Worm (Caenorhabditis elegans) whole organism, late embryonic: ENCODE measurements around the gene pmp-4.

Experiments used
- K02D7.2 ChIP-seq: sonication (generic microtip); optimal IDR thresholded peaks from 2 replicates; lab custom pipeline; 2017; ENCODE audit warnings: mild to moderate bottlenecking, missing genetic modification characterization, missing compliant biosample characterization
- ama-1 ChIP-seq: fragments of 150-350 bp; optimal IDR thresholded peaks from 2 replicates; lab custom pipeline; 2014
- ceh-18 ChIP-seq: sonication (generic microtip); optimal IDR thresholded peaks from 2 replicates; lab custom pipeline; 2016; ENCODE audit warnings: missing genetic modification characterization, missing compliant biosample characterization
- ceh-19 ChIP-seq: fragments of 200-800 bp; sonication (Bioruptor generic); optimal IDR thresholded peaks from 2 replicates; lab custom pipeline; 2018; ENCODE audit warnings: mild to moderate bottlenecking, missing genetic modification characterization, missing compliant biosample characterization
- ceh-31 ChIP-seq: sonication (generic microtip); optimal IDR thresholded peaks from 2 replicates; lab custom pipeline; 2016; ENCODE audit warnings: missing genetic modification characterization, missing compliant biosample characterization
- ceh-34 ChIP-seq: sonication (generic microtip); optimal IDR thresholded peaks from 2 replicates; lab custom pipeline; 2016; ENCODE audit warnings: mild to moderate bottlenecking, missing genetic modification characterization, missing compliant biosample characterization
- ceh-45 ChIP-seq: fragments of 200-800 bp; sonication (Bioruptor generic); IDR thresholded peaks from 2 replicates; pipeline ENCODE4 v1.3.6; 2022; ENCODE audit warnings: missing genetic modification reagents, missing genetic modification characterization, missing compliant biosample characterization
- ceh-6 ChIP-seq: fragments of 200-800 bp; sonication (Bioruptor generic); optimal IDR thresholded peaks from 2 replicates; lab custom pipeline; 2018; ENCODE audit warnings: mild to moderate bottlenecking, missing genetic modification characterization, missing compliant biosample characterization
- dmd-4 ChIP-seq: sonication (generic microtip); optimal IDR thresholded peaks from 2 replicates; lab custom pipeline; 2016; ENCODE audit warnings: borderline replicate concordance, missing genetic modification characterization, missing compliant biosample characterization
- elt-2 ChIP-seq: sonication (generic microtip); optimal IDR thresholded peaks from 2 replicates; lab custom pipeline; 2016; ENCODE audit warnings: missing genetic modification reagents, missing genetic modification characterization, missing compliant biosample characterization
- eyg-1 ChIP-seq: sonication (generic microtip); optimal IDR thresholded peaks from 2 replicates; lab custom pipeline; 2016; ENCODE audit warnings: missing genotype, missing genetic modification characterization, missing compliant biosample characterization
- fax-1 ChIP-seq: sonication (generic microtip); optimal IDR thresholded peaks from 2 replicates; lab custom pipeline; 2016; ENCODE audit warnings: missing genotype, missing genetic modification characterization, missing compliant biosample characterization
- fkh-10 ChIP-seq: fragments of 150-350 bp; optimal IDR thresholded peaks from 2 replicates; lab custom pipeline; 2014; ENCODE audit warnings: missing biosample characterization, missing genetic modification reagents, missing genetic modification characterization
- fkh-6 ChIP-seq: sonication (generic microtip); optimal IDR thresholded peaks from 2 replicates; lab custom pipeline; 2016; ENCODE audit warnings: missing genetic modification characterization, missing compliant biosample characterization
- hlh-15 ChIP-seq: sonication (generic microtip); optimal IDR thresholded peaks from 2 replicates; lab custom pipeline; 2016; ENCODE audit warnings: missing genetic modification characterization, missing compliant biosample characterization
- hlh-6 ChIP-seq: sonication (generic microtip); optimal IDR thresholded peaks from 2 replicates; lab custom pipeline; 2016; ENCODE audit warnings: missing genotype, missing genetic modification characterization, missing compliant biosample characterization
- hlh-8 ChIP-seq: sonication (generic microtip); optimal IDR thresholded peaks from 2 replicates; lab custom pipeline; 2016; ENCODE audit warnings: missing genotype, missing genetic modification characterization, missing compliant biosample characterization
- lim-6 ChIP-seq: sonication (generic microtip); optimal IDR thresholded peaks from 2 replicates; lab custom pipeline; 2016; ENCODE audit warnings: missing genetic modification characterization, missing compliant biosample characterization
- lin-11 ChIP-seq: fragments of 200-800 bp; sonication (Bioruptor generic); optimal IDR thresholded peaks from 2 replicates; lab custom pipeline; 2018; ENCODE audit warnings: mild to moderate bottlenecking, missing genetic modification characterization, missing compliant biosample characterization
- madf-2 ChIP-seq: sonication (generic microtip); optimal IDR thresholded peaks from 2 replicates; lab custom pipeline; 2017; ENCODE audit warnings: missing genetic modification characterization, missing compliant biosample characterization
- nfya-1 ChIP-seq: sonication (generic microtip); optimal IDR thresholded peaks from 2 replicates; lab custom pipeline; 2017; ENCODE audit warnings: missing genetic modification characterization, mild to moderate bottlenecking, missing compliant biosample characterization, antibody characterized with exemption, moderate library complexity
- nhr-232 ChIP-seq: sonication (generic microtip); optimal IDR thresholded peaks from 2 replicates; lab custom pipeline; 2016; ENCODE audit warnings: missing genetic modification characterization, missing compliant biosample characterization
- npax-4 ChIP-seq: sonication (generic microtip); optimal IDR thresholded peaks from 2 replicates; lab custom pipeline; 2016; ENCODE audit warnings: missing genetic modification characterization, missing compliant biosample characterization
- pha-4 ChIP-seq: fragments of 150-350 bp; optimal IDR thresholded peaks from 2 replicates; lab custom pipeline; 2018; ENCODE audit warnings: missing biosample characterization, missing genetic modification reagents, missing genetic modification characterization
- rnt-1 ChIP-seq: sonication (generic microtip); optimal IDR thresholded peaks from 2 replicates; lab custom pipeline; 2016; ENCODE audit warnings: missing genetic modification characterization, missing compliant biosample characterization
- sox-4 ChIP-seq: sonication (generic microtip); optimal IDR thresholded peaks from 2 replicates; lab custom pipeline; 2017; ENCODE audit warnings: mild to moderate bottlenecking, missing genetic modification characterization, inconsistent platforms, missing compliant biosample characterization
- syd-9 ChIP-seq: sonication (generic microtip); optimal IDR thresholded peaks from 2 replicates; lab custom pipeline; 2016; ENCODE audit warnings: mild to moderate bottlenecking, missing genetic modification characterization, moderate library complexity, missing compliant biosample characterization
- tbx-2 ChIP-seq: sonication (generic microtip); optimal IDR thresholded peaks from 2 replicates; lab custom pipeline; 2016; ENCODE audit warnings: missing genetic modification characterization, missing compliant biosample characterization
- ttx-3 ChIP-seq: sonication (generic microtip); optimal IDR thresholded peaks from 2 replicates; lab custom pipeline; 2016; ENCODE audit warnings: missing genetic modification reagents, missing genetic modification characterization, missing compliant biosample characterization
- unc-3 ChIP-seq, 2 experiments: fragments of 200-800 bp in 1 of 2; sonication (Bioruptor generic) in 1 of 2; sonication (generic microtip) in 1 of 2; conservative IDR thresholded peaks in 1 of 2; optimal IDR thresholded peaks in 1 of 2; 2 replicates each; pipeline versions ENCODE4 v1.3.6 to Lab custom; 2016 to 2022; ENCODE audit warnings: missing compliant biosample characterization in 2 of 2, missing genetic modification characterization in 2 of 2, missing genetic modification reagents in 1 of 2
- unc-55 ChIP-seq: sonication (generic microtip); optimal IDR thresholded peaks from 2 replicates; lab custom pipeline; 2017; ENCODE audit warnings: missing biosample characterization, missing genetic modification reagents, missing genetic modification characterization
- unc-86 ChIP-seq: sonication (generic microtip); optimal IDR thresholded peaks from 2 replicates; lab custom pipeline; 2016; ENCODE audit warnings: missing genetic modification characterization, missing compliant biosample characterization

Gene pmp-4

DNA sequence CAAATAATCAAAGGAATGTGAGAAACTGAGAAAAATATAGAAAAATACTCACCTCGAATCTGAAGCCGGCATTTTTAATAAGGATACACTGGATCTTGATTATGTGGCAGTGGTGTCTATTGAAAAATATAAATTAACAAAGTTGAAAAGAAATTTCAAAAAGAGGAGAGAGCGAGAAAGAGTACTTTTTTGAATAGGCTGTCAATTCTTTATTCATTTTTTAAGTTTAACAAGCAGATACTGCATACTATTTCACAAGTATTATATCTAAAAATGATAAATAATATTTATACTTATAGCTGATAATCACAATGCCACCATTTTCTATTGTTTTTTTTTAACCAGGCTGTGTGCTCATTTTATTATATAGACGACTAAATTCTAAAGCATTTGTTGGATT, 12.3 kb upstream of the pmp-4 start, which contains the start of gene npr-26:
Gene npr-26 (minus strand): TSS at position 101 of the 400 bp plus-strand sequence.
- TF ChIP-seq ceh-34 (tag; lab: Kevin White, UChicago) (no peak), nfya-1 (no peak), nhr-232 (tag; lab: Kevin White, UChicago) (no peak), ama-1 (lab: Kevin White, UChicago) (no peak), tbx-2 (no peak), ceh-18 (tag; lab: Kevin White, UChicago) (no peak), lin-11 (tag; lab: Kevin White, UChicago) (no peak)
- TF ChIP-seq, all 69 proteins: peak for 0

DNA sequence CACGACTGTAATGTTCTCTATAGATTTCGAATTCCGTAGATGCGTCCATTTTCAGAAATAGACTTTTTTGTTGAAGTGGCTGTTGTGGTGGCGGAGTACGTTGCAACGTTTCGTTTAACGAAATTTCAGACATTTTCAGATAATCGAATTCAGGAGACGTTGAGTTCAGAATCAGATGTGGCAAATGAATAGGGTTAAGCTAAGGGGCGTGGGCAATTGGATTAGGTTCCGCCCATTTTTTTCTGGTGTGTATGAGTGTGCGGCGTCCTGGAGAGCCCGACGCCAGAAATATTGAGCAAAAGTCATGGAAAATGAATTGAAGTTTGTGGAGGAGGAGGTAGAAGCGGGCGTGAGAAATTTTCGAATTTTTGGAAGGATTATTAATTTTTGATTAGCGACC, 7.9 kb upstream of the pmp-4 start:
- TF ChIP-seq ama-1 (lab: Kevin White, UChicago) (no peak), ceh-6 (GFP tag; lab: Kevin White, UChicago) (no peak), sox-4 (no peak), fax-1 (tag; lab: Kevin White, UChicago) (no peak), unc-55 (GFP tag; lab: Kevin White, UChicago) (no peak)

DNA sequence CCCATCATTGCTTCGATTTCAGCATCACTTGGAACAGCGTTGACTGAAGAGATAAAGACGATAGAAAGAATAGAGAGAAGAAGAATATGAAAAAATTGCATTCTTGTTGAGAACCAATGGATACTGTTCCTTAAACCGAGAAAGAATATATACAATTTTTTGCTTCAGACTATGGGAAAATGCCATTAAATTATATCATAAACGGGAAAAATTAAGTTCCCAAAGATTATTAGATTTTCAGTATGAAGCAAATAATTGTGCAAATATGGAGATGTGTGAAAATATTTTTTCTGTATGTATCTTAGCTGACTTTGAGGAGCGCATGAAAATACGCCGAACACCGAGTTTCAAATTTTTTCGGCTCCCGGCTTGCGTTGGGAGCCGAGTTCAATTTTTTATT, 2.1 kb upstream of the pmp-4 start, which contains the start of gene T02D1.9:
Gene T02D1.9 (minus strand): TSS at position 101 of the 400 bp plus-strand sequence.
- no peak for TF ChIP-seq unc-3 (GFP tag; conservative IDR thresholded peaks at IDR 0.05; lab: Robert Waterston, UW)
- TF ChIP-seq unc-3 (tag; optimal IDR thresholded peaks at IDR 0.05; lab: Kevin White, UChicago): no peak
- TF ChIP-seq rnt-1 (tag; lab: Kevin White, UChicago): no peak
- no peak for TF ChIP-seq lim-6
- no peak for TF ChIP-seq dmd-4 (tag; lab: Kevin White, UChicago)
- TF ChIP-seq unc-86 (tag; lab: Kevin White, UChicago): no peak
- no peak for TF ChIP-seq nhr-232 (tag; lab: Kevin White, UChicago)

DNA sequence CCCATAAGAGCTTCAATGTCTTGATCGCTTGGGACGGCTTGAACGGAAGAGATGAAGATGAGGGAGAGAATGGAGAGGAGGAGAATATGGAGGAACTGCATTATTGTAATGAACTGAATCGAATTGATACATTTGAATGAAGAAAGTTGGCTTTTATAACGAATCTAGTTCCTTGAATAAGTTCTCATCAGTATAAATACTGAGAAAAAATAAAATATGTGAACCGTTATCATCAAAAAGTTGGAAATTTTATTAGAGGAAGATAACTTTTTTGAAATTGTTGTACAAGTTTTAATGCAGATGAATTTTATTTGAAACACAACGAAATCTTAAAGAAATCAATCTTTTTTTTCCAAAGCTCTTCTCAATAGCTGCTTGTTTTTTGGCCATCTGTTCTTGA, 1.6 kb upstream of the pmp-4 start, which contains the start of gene T02D1.7:
Gene T02D1.7 (minus strand): TSS at position 101 of the 400 bp plus-strand sequence.
- TF ChIP-seq nhr-232 (tag; lab: Kevin White, UChicago) (no peak), ceh-19 (GFP tag; lab: Kevin White, UChicago) (no peak), pha-4 (tag; lab: Kevin White, UChicago) (no peak), ttx-3 (no peak), fkh-6 (tag; lab: Kevin White, UChicago) (no peak), syd-9 (tag; lab: Kevin White, UChicago) (no peak), hlh-8 (tag; lab: Kevin White, UChicago) (no peak), fkh-10 (GFP tag; lab: Kevin White, UChicago) (no peak), ceh-31 (tag; lab: Kevin White, UChicago) (no peak), hlh-6 (tag; lab: Kevin White, UChicago) (no peak), eyg-1 (tag; lab: Kevin White, UChicago) (no peak), hlh-15 (tag; lab: Kevin White, UChicago) (no peak)

DNA sequence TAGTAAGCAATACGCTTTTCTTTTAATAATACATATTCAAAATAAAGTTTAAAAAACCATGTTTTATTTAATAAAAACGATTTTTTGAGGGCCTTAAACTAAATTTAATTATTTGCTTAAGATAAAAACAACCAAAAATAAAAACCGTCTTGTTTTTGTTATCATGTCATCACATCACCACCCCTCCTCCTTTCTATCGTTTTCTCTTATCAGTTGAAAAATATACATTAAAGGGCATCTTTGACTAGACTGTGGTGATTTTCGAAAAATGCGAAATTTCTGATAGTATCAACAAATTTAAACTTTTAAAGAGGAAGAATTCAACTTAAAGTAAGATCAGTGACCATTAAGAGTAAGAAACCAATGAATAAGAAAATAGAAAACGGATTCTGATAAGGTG, 689 bp upstream of the pmp-4 start:
- peak; percentile 82 for TF ChIP-seq elt-2
- TF ChIP-seq rnt-1 (tag; lab: Kevin White, UChicago): no peak
- TF ChIP-seq, all 69 proteins: peak for 1

DNA sequence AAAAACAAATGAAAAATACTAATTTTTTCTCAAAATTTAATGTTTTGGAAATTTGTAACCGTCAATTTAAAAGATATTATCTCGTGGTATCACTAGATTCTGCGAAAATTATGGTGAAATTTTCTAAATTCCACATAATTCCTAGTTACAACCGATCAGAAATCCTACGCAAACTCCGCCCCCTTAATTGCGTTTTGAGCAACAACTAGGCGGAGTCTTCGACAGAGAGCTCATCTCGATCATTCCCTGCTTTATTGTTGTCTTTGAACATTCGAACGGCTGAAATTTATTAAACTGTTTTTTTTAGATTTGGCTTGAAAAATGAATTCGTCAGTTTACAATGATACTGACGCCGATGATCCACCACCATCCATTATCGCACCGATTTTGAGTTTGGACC, 6.0 kb downstream of the pmp-4 start, which contains the start of gene T02D1.4:
Gene T02D1.4 (plus strand): TSS at position 301 of the 400 bp plus-strand sequence.
- no peak for TF ChIP-seq K02D7.2
- no peak for TF ChIP-seq ceh-18 (tag; lab: Kevin White, UChicago)
- no peak for TF ChIP-seq npax-4
- TF ChIP-seq ceh-34 (tag; lab: Kevin White, UChicago): no peak
- no peak for TF ChIP-seq ceh-45 (GFP tag; lab: Robert Waterston, UW)
- TF ChIP-seq madf-2 (tag; lab: Kevin White, UChicago): no peak
- no peak for TF ChIP-seq hlh-8 (tag; lab: Kevin White, UChicago)
